2 worm cellular contexts compared by ENCODE assay signal in the genomic region with DNA sequence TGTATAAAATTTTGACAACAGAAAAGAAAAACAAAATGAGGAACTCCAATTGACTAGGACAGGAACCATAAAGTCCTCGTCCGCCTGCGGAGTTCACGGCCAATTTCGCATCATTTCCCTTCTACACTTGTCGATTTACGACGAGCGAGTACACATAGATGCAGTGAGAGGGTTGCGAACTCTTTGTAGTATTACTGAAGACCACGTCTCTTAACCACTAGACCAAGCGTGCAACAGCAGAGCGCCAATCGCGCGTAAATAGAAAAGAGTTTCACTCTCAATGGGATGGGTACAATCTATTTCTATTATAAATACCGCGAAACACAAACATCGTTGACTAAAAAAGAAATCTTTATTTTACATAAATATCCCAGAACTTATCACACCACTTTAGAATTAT.
A peak's percentile ranks its signal among the peaks of the same experiment; 100 is the strongest.
TF ChIP-seq lines count a peak whose summit lies in the region.

No protein-coding gene starts in this region.

TF ChIP-seq in whole organism, L4 larva, 104 proteins besides CTCF, POLR2A, EP300 and RAD21 (continued from another document):
- TF ChIP-seq snpc-4 (tag; optimal IDR thresholded peaks at IDR 0.05; lab: Kevin White, UChicago) (no peak), php-3 (GFP tag; IDR thresholded peaks at IDR 0.05; lab: Robert Waterston, UW) (0 out of 2 replicates have a peak, but pooled peaks have one; percentile 54), gei-8 (GFP tag; optimal IDR thresholded peaks at IDR 0.05; lab: Kevin White, UChicago) (peak; percentile 29), dmd-6 (GFP tag; IDR thresholded peaks at IDR 0.05; lab: Robert Waterston, UW) (peak; percentile 74), nhr-42 (GFP tag; IDR thresholded peaks at IDR 0.05; lab: Robert Waterston, UW) (peak; percentile 76), ZK337.2 (GFP tag; IDR thresholded peaks at IDR 0.05; lab: Robert Waterston, UW) (peak; percentile 41; the same call in 1 of the 2 replicates), mep-1 (tag; optimal IDR thresholded peaks at IDR 0.05; lab: Kevin White, UChicago) (peak; percentile 87), nhr-102 (tag; optimal IDR thresholded peaks at IDR 0.05; lab: Kevin White, UChicago) (peak; percentile 61), jun-1 (tag; optimal IDR thresholded peaks at IDR 0.05; lab: Kevin White, UChicago) (peak; percentile 50), lir-3 (tag; optimal IDR thresholded peaks at IDR 0.05; lab: Kevin White, UChicago) (peak; percentile 29), rbr-2 (tag; optimal IDR thresholded peaks at IDR 0.05; lab: Kevin White, UChicago) (peak; percentile 79), lin-13 (GFP tag; optimal IDR thresholded peaks at IDR 0.05; lab: Kevin White, UChicago) (peak; percentile 71), daf-8 (GFP tag; IDR thresholded peaks at IDR 0.05; lab: Robert Waterston, UW) (no peak), lim-7 (GFP tag; IDR thresholded peaks at IDR 0.05; lab: Robert Waterston, UW) (peak; percentile 76), nhr-28 (tag; optimal IDR thresholded peaks at IDR 0.05; lab: Kevin White, UChicago) (peak; percentile 65), F26F4.8 (GFP tag; conservative IDR thresholded peaks at IDR 0.05; lab: Robert Waterston, UW) (peak; percentile 60; the same call in 1 of the 2 replicates), mes-2 (tag; optimal IDR thresholded peaks at IDR 0.05; lab: Kevin White, UChicago; ENCODE audit: poor library complexity, severe bottlenecking) (peak; percentile 89), dmd-8 (GFP tag; IDR thresholded peaks at IDR 0.05; lab: Robert Waterston, UW) (peak; percentile 67; the same call in 1 of the 2 replicates), Y48G9A.11 (GFP tag; IDR thresholded peaks at IDR 0.05; lab: Robert Waterston, UW) (peak; percentile 68), lin-29 (GFP tag; IDR thresholded peaks at IDR 0.05; lab: Robert Waterston, UW) (no peak), egl-43 (GFP tag; IDR thresholded peaks at IDR 0.05; lab: Robert Waterston, UW) (peak; percentile 84), nhr-10 (tag; optimal IDR thresholded peaks at IDR 0.05; lab: Kevin White, UChicago) (no peak), nhr-25 (tag; optimal IDR thresholded peaks at IDR 0.05; lab: Kevin White, UChicago; ENCODE audit: borderline replicate concordance, insufficient read depth) (no peak), fkh-10 (GFP tag; optimal IDR thresholded peaks at IDR 0.05; lab: Kevin White, UChicago) (no peak), nhr-111 (GFP tag; optimal IDR thresholded peaks at IDR 0.05; lab: Kevin White, UChicago) (no peak), nhr-6 (tag; optimal IDR thresholded peaks at IDR 0.05; lab: Kevin White, UChicago) (peak; percentile 14), T26A8.4 (GFP tag; IDR thresholded peaks at IDR 0.05; lab: Robert Waterston, UW) (no peak; the same call in none of the 2 replicates), attf-4 (tag; optimal IDR thresholded peaks at IDR 0.05; lab: Kevin White, UChicago) (no peak), mxl-3 (GFP tag; optimal IDR thresholded peaks at IDR 0.05; lab: Kevin White, UChicago) (peak; percentile 45), unc-62 (GFP tag; optimal IDR thresholded peaks at IDR 0.05 in 1 of 2; lab: Kevin White, UChicago) (no peak), unc-62 (tag; optimal IDR thresholded peaks at IDR 0.05; lab: Kevin White, UChicago) (no peak), hmg-1.1 (GFP tag; IDR thresholded peaks at IDR 0.05; lab: Robert Waterston, UW) (peak; percentile 88), vab-7 (GFP tag; IDR thresholded peaks at IDR 0.05; lab: Robert Waterston, UW) (peak; percentile 74), aly-2 (tag; optimal IDR thresholded peaks at IDR 0.05; lab: Kevin White, UChicago) (no peak), nhr-77 (tag; optimal IDR thresholded peaks at IDR 0.05; lab: Kevin White, UChicago) (peak; percentile 48), hlh-11 (tag; optimal IDR thresholded peaks at IDR 0.05; lab: Kevin White, UChicago) (peak; percentile 67), nhr-41 (GFP tag; IDR thresholded peaks at IDR 0.05; lab: Robert Waterston, UW) (peak; percentile 21; the same call in 1 of the 2 replicates), zfp-3 (GFP tag; conservative IDR thresholded peaks at IDR 0.05; lab: Robert Waterston, UW) (peak; percentile 62; the same call in 1 of the 2 replicates), unc-130 (GFP tag; optimal IDR thresholded peaks at IDR 0.05; lab: Kevin White, UChicago) (peak; percentile 71), spr-3 (GFP tag; optimal IDR thresholded peaks at IDR 0.05; lab: Kevin White, UChicago) (peak; percentile 51), zfp-2 (tag; optimal IDR thresholded peaks at IDR 0.05; lab: Kevin White, UChicago) (peak; percentile 21), dve-1 (tag; optimal IDR thresholded peaks at IDR 0.05; lab: Kevin White, UChicago; ENCODE audit: insufficient read depth) (peak; percentile 76)

TF ChIP-seq in whole organism, late embryonic, 69 proteins besides CTCF, POLR2A, EP300 and RAD21 (continued from another document):
- TF ChIP-seq pax-1 (tag; optimal IDR thresholded peaks at IDR 0.05; lab: Kevin White, UChicago) (no peak), ahr-1 (tag; optimal IDR thresholded peaks at IDR 0.05; lab: Kevin White, UChicago) (peak; percentile 33), ceh-24 (tag; optimal IDR thresholded peaks at IDR 0.05; lab: Kevin White, UChicago) (no peak), ceh-6 (GFP tag; optimal IDR thresholded peaks at IDR 0.05; lab: Kevin White, UChicago) (peak; percentile 87), unc-42 (tag; optimal IDR thresholded peaks at IDR 0.05; lab: Kevin White, UChicago) (peak; percentile 61), ztf-16 (tag; optimal IDR thresholded peaks at IDR 0.05; lab: Kevin White, UChicago) (peak; percentile 82), ceh-9 (tag; optimal IDR thresholded peaks at IDR 0.05; lab: Kevin White, UChicago) (peak; percentile 9), fax-1 (tag; optimal IDR thresholded peaks at IDR 0.05; lab: Kevin White, UChicago) (peak; percentile 66)
